Worm (Caenorhabditis elegans): Measurements from ENCODE around the gene M03B6.3.

Gene M03B6.3

ce11 chrX:13838019-13838418, 26.1 kb downstream of the M03B6.3 start:
- TF ChIP-seq ceh-9 (tag; optimal IDR thresholded peaks at IDR 0.05) (no peak), tbx-7 (tag; optimal IDR thresholded peaks at IDR 0.05) (no peak), sox-4 (tag; optimal IDR thresholded peaks at IDR 0.05) (no peak), pax-1 (tag; optimal IDR thresholded peaks at IDR 0.05) (no peak), F13H6.1 (tag; optimal IDR thresholded peaks at IDR 0.05) (no peak), npax-4 (tag; optimal IDR thresholded peaks at IDR 0.05) (no peak), hlh-8 (tag; optimal IDR thresholded peaks at IDR 0.05) (no peak), zip-5 (tag; optimal IDR thresholded peaks at IDR 0.05) (no peak)

- TF ChIP-seq hlh-30 (tag; optimal IDR thresholded peaks at IDR 0.05; ENCODE audit: insufficient read depth) (no peak), eyg-1 (tag; optimal IDR thresholded peaks at IDR 0.05) (no peak), F13H6.1 (tag; optimal IDR thresholded peaks at IDR 0.05) (no peak), pax-1 (tag; optimal IDR thresholded peaks at IDR 0.05) (no peak), ceh-48 (tag; optimal IDR thresholded peaks at IDR 0.05) (no peak), ceh-9 (tag; optimal IDR thresholded peaks at IDR 0.05) (no peak), nfya-1 (tag; optimal IDR thresholded peaks at IDR 0.05) (no peak), syd-9 (tag; optimal IDR thresholded peaks at IDR 0.05) (no peak), pha-4 (tag; optimal IDR thresholded peaks at IDR 0.05) (no peak), lin-11 (tag; optimal IDR thresholded peaks at IDR 0.05) (no peak), ceh-31 (tag; optimal IDR thresholded peaks at IDR 0.05) (no peak), pros-1 (tag; optimal IDR thresholded peaks at IDR 0.05) (no peak), dmd-4 (tag; optimal IDR thresholded peaks at IDR 0.05; ENCODE audit: borderline replicate concordance) (no peak), nhr-232 (tag; optimal IDR thresholded peaks at IDR 0.05) (no peak), unc-55 (GFP tag; optimal IDR thresholded peaks at IDR 0.05) (no peak), ahr-1 (tag; optimal IDR thresholded peaks at IDR 0.05) (no peak), ceh-6 (GFP tag; optimal IDR thresholded peaks at IDR 0.05) (no peak)
Observed at ce11 chrX:13834127-13834526, 30.0 kb downstream of the M03B6.3 start, which contains the start of gene F19D8.2. Gene F19D8.2, plus strand, starts transcription at chrX:13834427.

- no peak for TF ChIP-seq dve-1 (tag; optimal IDR thresholded peaks at IDR 0.05)
- TF ChIP-seq pqm-1 (tag; optimal IDR thresholded peaks at IDR 0.05): no peak
- TF ChIP-seq sox-4 (tag; optimal IDR thresholded peaks at IDR 0.05): no peak
- no peak for TF ChIP-seq nhr-232 (tag; optimal IDR thresholded peaks at IDR 0.05)
- TF ChIP-seq K02D7.2 (tag; optimal IDR thresholded peaks at IDR 0.05): no peak
- no peak for TF ChIP-seq ztf-16 (tag; optimal IDR thresholded peaks at IDR 0.05)
- no peak for TF ChIP-seq ref-2 (tag; optimal IDR thresholded peaks at IDR 0.05)
- no peak for TF ChIP-seq sox-2 (GFP tag; IDR thresholded peaks at IDR 0.05)
- TF ChIP-seq npax-4 (tag; optimal IDR thresholded peaks at IDR 0.05): no peak
- TF ChIP-seq F13H6.1 (tag; optimal IDR thresholded peaks at IDR 0.05): no peak
- no peak for TF ChIP-seq ceh-34 (tag; optimal IDR thresholded peaks at IDR 0.05)
- TF ChIP-seq unc-42 (tag; optimal IDR thresholded peaks at IDR 0.05): no peak
- no peak for TF ChIP-seq hlh-15 (tag; optimal IDR thresholded peaks at IDR 0.05)
- TF ChIP-seq odd-2 (tag; optimal IDR thresholded peaks at IDR 0.05): no peak
- no peak for TF ChIP-seq nhr-11 (tag; optimal IDR thresholded peaks at IDR 0.05)
- TF ChIP-seq lim-6 (tag; optimal IDR thresholded peaks at IDR 0.05): no peak
- no peak for TF ChIP-seq ceh-22 (tag; optimal IDR thresholded peaks at IDR 0.05)
- TF ChIP-seq pat-9 (tag; optimal IDR thresholded peaks at IDR 0.05): no peak
- TF ChIP-seq ama-1 (optimal IDR thresholded peaks at IDR 0.05): no peak
- TF ChIP-seq pha-2 (tag; optimal IDR thresholded peaks at IDR 0.05): no peak
Observed at ce11 chrX:13833448-13833847, 30.6 kb downstream of the M03B6.3 start.

ce11 chrX:13823482-13823881, 40.6 kb downstream of the M03B6.3 start, which contains the start of gene twk-23:
Gene twk-23, minus strand, starts transcription at chrX:13823582.
- TF ChIP-seq ceh-48 (tag; optimal IDR thresholded peaks at IDR 0.05): no peak
- TF ChIP-seq mec-3 (tag; optimal IDR thresholded peaks at IDR 0.05; ENCODE audit: borderline replicate concordance): no peak
- no peak for TF ChIP-seq pha-2 (tag; optimal IDR thresholded peaks at IDR 0.05)
- TF ChIP-seq ets-4 (tag; optimal IDR thresholded peaks at IDR 0.05): no peak
- no peak for TF ChIP-seq K02D7.2 (tag; optimal IDR thresholded peaks at IDR 0.05)
- no peak for TF ChIP-seq lim-6 (tag; optimal IDR thresholded peaks at IDR 0.05)
- TF ChIP-seq sox-4 (tag; optimal IDR thresholded peaks at IDR 0.05): no peak
- no peak for TF ChIP-seq unc-86 (tag; optimal IDR thresholded peaks at IDR 0.05)
- no peak for TF ChIP-seq C38D4.7 (GFP tag; optimal IDR thresholded peaks at IDR 0.05)
- no peak for TF ChIP-seq K09A11.1 (tag; optimal IDR thresholded peaks at IDR 0.05; ENCODE audit: insufficient read depth)
- no peak for TF ChIP-seq syd-9 (tag; optimal IDR thresholded peaks at IDR 0.05)
- no peak for TF ChIP-seq hlh-6 (tag; optimal IDR thresholded peaks at IDR 0.05)
- TF ChIP-seq sox-2 (GFP tag; IDR thresholded peaks at IDR 0.05): no peak
- TF ChIP-seq dmd-4 (tag; optimal IDR thresholded peaks at IDR 0.05; ENCODE audit: borderline replicate concordance): no peak
- no peak for TF ChIP-seq npax-4 (tag; optimal IDR thresholded peaks at IDR 0.05)
- TF ChIP-seq che-1 (tag; optimal IDR thresholded peaks at IDR 0.05): no peak

Data from whole organism, late embryonic.